Worm (Caenorhabditis elegans): ENCODE data around the gene memi-2.

The memi-2 gene

ce11 chrIV:13358488-13358887 lies 41.8 kb downstream of the memi-2 start, which contains the start of gene W02A2.8:
W02A2.8 (minus strand) TSS chrIV:13358588.
- TF ChIP-seq aly-1 (tag; optimal IDR thresholded peaks at IDR 0.05) (no peak), pes-1 (GFP tag; IDR thresholded peaks at IDR 0.05) (no peak), flt-1 (GFP tag; IDR thresholded peaks at IDR 0.05) (no peak), F13C5.2 (tag; optimal IDR thresholded peaks at IDR 0.05) (no peak), sea-1 (GFP tag; conservative IDR thresholded peaks at IDR 0.05) (no peak), hmbx-1 (tag; optimal IDR thresholded peaks at IDR 0.05) (no peak), tbx-37 (GFP tag; conservative IDR thresholded peaks at IDR 0.05) (no peak), ama-1 (optimal IDR thresholded peaks at IDR 0.05) (no peak), hmg-4 (GFP tag; optimal IDR thresholded peaks at IDR 0.05) (no peak)

ce11 chrIV:13356005-13356404 lies 44.3 kb downstream of the memi-2 start:
- TF ChIP-seq tra-4 (tag; optimal IDR thresholded peaks at IDR 0.05) (no peak), pes-1 (GFP tag; IDR thresholded peaks at IDR 0.05) (no peak)

DNA sequence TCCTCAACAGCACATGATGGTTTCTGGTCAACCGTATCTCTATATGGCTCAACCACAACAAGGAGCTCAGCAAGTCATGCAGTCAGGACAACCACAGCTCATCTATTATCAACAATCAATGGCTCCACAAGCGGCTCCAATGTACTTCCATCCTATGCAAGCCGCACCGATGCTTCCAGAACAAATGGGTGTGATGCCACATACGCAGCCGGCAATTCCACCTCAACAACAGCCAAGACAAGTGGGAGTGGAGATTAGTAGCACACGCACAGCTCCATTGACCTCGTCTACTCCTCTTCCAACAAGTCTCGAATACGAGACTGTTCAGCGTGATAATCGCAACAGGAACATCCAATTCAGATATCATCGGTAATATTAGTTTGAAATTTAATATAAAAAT lies 46.3 kb downstream of the memi-2 start:
- TF ChIP-seq ceh-36 (tag; optimal IDR thresholded peaks at IDR 0.05) (no peak), F13C5.2 (tag; optimal IDR thresholded peaks at IDR 0.05) (no peak), scrt-1 (GFP tag; IDR thresholded peaks at IDR 0.05) (no peak), tbx-11 (GFP tag; IDR thresholded peaks at IDR 0.05) (no peak), hnd-1 (tag; optimal IDR thresholded peaks at IDR 0.05) (no peak), ama-1 (optimal IDR thresholded peaks at IDR 0.05) (no peak), ets-7 (tag; optimal IDR thresholded peaks at IDR 0.05) (no peak), flt-1 (GFP tag; IDR thresholded peaks at IDR 0.05) (no peak), pes-1 (GFP tag; IDR thresholded peaks at IDR 0.05) (no peak), B0310.2 (tag; optimal IDR thresholded peaks at IDR 0.05) (no peak), tbx-37 (GFP tag; conservative IDR thresholded peaks at IDR 0.05) (no peak), hmbx-1 (tag; optimal IDR thresholded peaks at IDR 0.05) (no peak), tra-4 (tag; optimal IDR thresholded peaks at IDR 0.05) (no peak)

ce11 chrIV:13353143-13353773 lies 47.0 kb downstream of the memi-2 start, which contains the start of the genes rec-8 and mex-5:
rec-8 (minus strand) TSS chrIV:13353193.
mex-5 (plus strand) TSS chrIV:13353723.
- TF ChIP-seq pes-1 (GFP tag; IDR thresholded peaks at IDR 0.05), result no peak
- TF ChIP-seq hnd-1 (tag; optimal IDR thresholded peaks at IDR 0.05), result no peak
- no peak for TF ChIP-seq tbx-11 (GFP tag; IDR thresholded peaks at IDR 0.05)
- TF ChIP-seq ceh-13 (GFP tag; optimal IDR thresholded peaks at IDR 0.05), result no peak
- TF ChIP-seq scrt-1 (GFP tag; IDR thresholded peaks at IDR 0.05), result no peak
- no peak for TF ChIP-seq hmg-4 (GFP tag; optimal IDR thresholded peaks at IDR 0.05)
- TF ChIP-seq ceh-36 (tag; optimal IDR thresholded peaks at IDR 0.05), result no peak
- no peak for TF ChIP-seq ama-1 (optimal IDR thresholded peaks at IDR 0.05)
- TF ChIP-seq B0310.2 (tag; optimal IDR thresholded peaks at IDR 0.05), result no peak
- TF ChIP-seq tbx-37 (GFP tag; conservative IDR thresholded peaks at IDR 0.05), result no peak
- no peak for TF ChIP-seq sea-1 (GFP tag; conservative IDR thresholded peaks at IDR 0.05)
